Worm (Caenorhabditis elegans): ENCODE measurements around the gene T01H10.11.

DNA sequence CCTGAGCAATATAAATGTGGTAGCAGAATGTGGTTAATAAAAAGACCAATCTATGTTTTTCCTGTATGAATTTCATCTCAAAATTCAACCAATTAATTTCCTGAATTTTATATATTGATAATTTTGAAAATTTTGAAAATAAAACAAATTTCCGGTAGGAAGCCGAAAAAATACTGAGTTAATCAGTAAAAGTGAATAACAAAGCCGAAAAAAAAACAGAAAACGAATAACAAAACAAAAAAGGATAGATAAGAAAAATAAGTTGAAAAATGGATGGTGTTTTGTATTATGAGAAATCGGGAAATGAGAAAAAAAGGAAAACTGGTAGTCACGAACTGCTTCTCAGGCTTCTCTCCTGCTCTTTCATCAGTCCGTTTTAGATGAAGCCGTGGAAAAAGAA is 49.5 kb upstream of the T01H10.11 start, which contains the start of gene tmem-145:
- no peak for TF ChIP-seq nfya-1 (tag; optimal IDR thresholded peaks at IDR 0.05)
- TF ChIP-seq pha-4 (tag; optimal IDR thresholded peaks at IDR 0.05), result no peak
- no peak for TF ChIP-seq fkh-10 (GFP tag; optimal IDR thresholded peaks at IDR 0.05)
- no peak for TF ChIP-seq ceh-18 (tag; optimal IDR thresholded peaks at IDR 0.05)
- TF ChIP-seq ama-1 (optimal IDR thresholded peaks at IDR 0.05), result no peak
- no peak for TF ChIP-seq pqm-1 (tag; optimal IDR thresholded peaks at IDR 0.05)

All from whole organism, late embryonic.